Worm (Caenorhabditis elegans): ENCODE data around the gene ZC239.16.

DNA sequence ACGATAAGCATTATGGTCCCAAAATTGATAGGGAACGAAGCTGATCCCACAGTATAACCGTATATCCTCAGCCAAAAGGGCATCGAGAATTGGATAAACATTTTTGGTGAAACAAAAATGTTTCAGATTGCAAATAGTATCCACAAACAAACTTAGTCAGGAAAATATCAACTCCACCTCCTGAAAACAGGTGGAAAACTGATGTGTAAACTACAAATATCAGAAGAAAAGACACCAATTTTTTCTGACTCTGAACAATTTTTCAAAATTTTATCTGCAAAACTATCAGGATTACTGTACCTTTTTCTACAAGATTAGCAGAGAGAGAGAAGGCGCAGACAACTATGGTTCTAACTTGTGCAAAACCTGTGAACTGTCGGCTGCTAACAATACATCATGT lies 22.6 kb downstream of the ZC239.16 start, which contains the start of gene sri-53:
- TF ChIP-seq dve-1 (tag; optimal IDR thresholded peaks at IDR 0.05; ENCODE audit: insufficient read depth) (no peak), ztf-7 (tag; optimal IDR thresholded peaks at IDR 0.05) (no peak), egl-27 (tag; optimal IDR thresholded peaks at IDR 0.05) (no peak), Y75B8A.6 (GFP tag; IDR thresholded peaks at IDR 0.05) (no peak), pha-4 (GFP tag; IDR thresholded peaks at IDR 0.05) (no peak), pha-4 (tag; optimal IDR thresholded peaks at IDR 0.05) (no peak), hlh-11 (tag; optimal IDR thresholded peaks at IDR 0.05) (no peak), dpl-1 (GFP tag; optimal IDR thresholded peaks at IDR 0.05) (no peak), nhr-77 (tag; optimal IDR thresholded peaks at IDR 0.05) (no peak), R02D3.7 (tag; optimal IDR thresholded peaks at IDR 0.05) (no peak), lin-13 (GFP tag; optimal IDR thresholded peaks at IDR 0.05) (no peak), ztf-11 (tag; optimal IDR thresholded peaks at IDR 0.05) (no peak), mdl-1 (tag; optimal IDR thresholded peaks at IDR 0.05) (no peak), ceh-82 (tag; optimal IDR thresholded peaks at IDR 0.05) (no peak), snpc-4 (tag; optimal IDR thresholded peaks at IDR 0.05) (no peak)

Data from whole organism, L4 larva.